Fruit fly (Drosophila melanogaster): ENCODE measurements around the gene PIG-Wa.

DNA sequence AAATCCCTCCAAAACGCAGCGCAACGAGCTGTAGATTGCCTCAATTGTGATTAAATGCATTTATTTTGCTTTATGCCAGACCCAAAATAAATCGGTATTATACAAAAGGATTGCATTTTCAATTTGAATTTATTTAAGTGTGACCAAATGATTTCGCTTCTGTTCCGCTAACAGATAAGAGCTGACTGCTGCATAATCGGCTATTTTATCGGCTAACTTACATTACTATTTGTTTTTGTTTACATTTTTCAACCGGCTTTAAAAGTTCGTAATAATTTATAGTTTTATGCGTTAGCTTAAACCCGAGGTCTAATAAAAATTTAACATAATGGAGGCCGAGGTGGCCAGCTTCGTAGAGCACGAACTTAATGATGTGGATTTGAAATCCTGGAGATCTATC, at the start of gene PIG-Wa:
- TF ChIP-seq CG8478 (optimal IDR thresholded peaks at IDR 0.05) = no peak
- no peak for TF ChIP-seq CTCF (optimal IDR thresholded peaks at IDR 0.05)

Data from S2 (cell line).